Worm (Caenorhabditis elegans): ENCODE results near the gene F23B12.7.

Gene F23B12.7

ce11 chrV:14468196-14468874 is 18.8 kb downstream of the F23B12.7 start, which contains the start of gene srz-97 (continued):
- TF ChIP-seq lin-39 (tag; optimal IDR thresholded peaks at IDR 0.05) (no peak), blmp-1 (tag; optimal IDR thresholded peaks at IDR 0.05) (no peak), tlp-1 (tag; optimal IDR thresholded peaks at IDR 0.05) (no peak), fkh-10 (GFP tag; optimal IDR thresholded peaks at IDR 0.05) (no peak), tbx-2 (tag; optimal IDR thresholded peaks at IDR 0.05) (no peak), pax-3 (tag; optimal IDR thresholded peaks at IDR 0.05) (no peak), efl-1 (optimal IDR thresholded peaks at IDR 0.05) (peak; percentile 41 to 60), efl-1 (GFP tag; optimal IDR thresholded peaks at IDR 0.05 in 1 of 2) (peak in 1 of 2 experiments; percentile 77), C16A3.4 (tag; optimal IDR thresholded peaks at IDR 0.05) (no peak), sox-4 (tag; optimal IDR thresholded peaks at IDR 0.05) (no peak), aly-2 (tag; optimal IDR thresholded peaks at IDR 0.05) (no peak), ceh-82 (tag; optimal IDR thresholded peaks at IDR 0.05) (peak in 1 of 3 experiments; percentile 16), lir-3 (tag; optimal IDR thresholded peaks at IDR 0.05; ENCODE audit: poor library complexity) (no peak), unc-86 (tag; optimal IDR thresholded peaks at IDR 0.05) (no peak), lin-13 (GFP tag; optimal IDR thresholded peaks at IDR 0.05) (no peak), vab-15 (tag; optimal IDR thresholded peaks at IDR 0.05) (no peak), isw-1 (GFP tag; IDR thresholded peaks at IDR 0.05) (no peak), nhr-71 (tag; optimal IDR thresholded peaks at IDR 0.05) (peak; percentile 73), pqm-1 (tag; optimal IDR thresholded peaks at IDR 0.05) (no peak), aha-1 (tag; optimal IDR thresholded peaks at IDR 0.05) (no peak), alr-1 (tag; optimal IDR thresholded peaks at IDR 0.05; ENCODE audit: borderline replicate concordance) (no peak), ceh-8 (GFP tag; optimal IDR thresholded peaks at IDR 0.05) (no peak), unc-30 (tag; optimal IDR thresholded peaks at IDR 0.05) (no peak), lin-35 (GFP tag; optimal IDR thresholded peaks at IDR 0.05) (peak in 1 of 2 experiments; percentile 38), nhr-11 (tag; optimal IDR thresholded peaks at IDR 0.05) (no peak), elt-3 (tag; optimal IDR thresholded peaks at IDR 0.05) (no peak), pag-3 (tag; optimal IDR thresholded peaks at IDR 0.05; ENCODE audit: borderline replicate concordance, insufficient read depth) (no peak), nhr-90 (tag; optimal IDR thresholded peaks at IDR 0.05; ENCODE audit: poor library complexity) (peak; percentile 84), hlh-4 (tag; optimal IDR thresholded peaks at IDR 0.05) (peak; percentile 4), egl-27 (tag; optimal IDR thresholded peaks at IDR 0.05) (no peak), sup-37 (GFP tag; optimal IDR thresholded peaks at IDR 0.05) (no peak), F16B12.6 (tag; optimal IDR thresholded peaks at IDR 0.05) (no peak), ztf-4 (tag; optimal IDR thresholded peaks at IDR 0.05) (no peak), snpc-4 (tag; optimal IDR thresholded peaks at IDR 0.05) (peak; percentile 97), nhr-84 (tag; optimal IDR thresholded peaks at IDR 0.05) (no peak), nhr-12 (tag; optimal IDR thresholded peaks at IDR 0.05) (no peak), nhr-77 (tag; optimal IDR thresholded peaks at IDR 0.05) (peak; percentile 6), mdl-1 (tag; optimal IDR thresholded peaks at IDR 0.05) (no peak), ets-5 (GFP tag; IDR thresholded peaks at IDR 0.05) (no peak), dsc-1 (tag; optimal IDR thresholded peaks at IDR 0.05) (no peak), unc-98 (GFP tag; IDR thresholded peaks at IDR 0.05) (no peak), nhr-85 (tag) (peak; percentile 90), nhr-19 (GFP tag; conservative IDR thresholded peaks at IDR 0.05) (peak; percentile 76), lin-14 (GFP tag; optimal IDR thresholded peaks at IDR 0.05) (peak; percentile 42), lin-15B (tag; optimal IDR thresholded peaks at IDR 0.05) (no peak), nhr-76 (tag; optimal IDR thresholded peaks at IDR 0.05) (no peak), egl-13 (tag; optimal IDR thresholded peaks at IDR 0.05) (no peak), xbp-1 (tag; optimal IDR thresholded peaks at IDR 0.05) (no peak), ceh-90 (tag; optimal IDR thresholded peaks at IDR 0.05) (no peak)
